Worm (Caenorhabditis elegans) whole organism, late embryonic: Measurements from ENCODE around the gene F38A5.8.
"Not testable (repeated sequence)": the region's sequence is repeated elsewhere in the genome, so short reads cannot be mapped to it uniquely, and the experiment has no call there.

ENCODE experiments used
- K02D7.2 ChIP-seq: sonication (generic microtip); optimal IDR thresholded peaks from 2 replicates; lab custom pipeline; 2017; ENCODE audit warnings: mild to moderate bottlenecking, missing genetic modification characterization, missing compliant biosample characterization
- K09A11.1 ChIP-seq: sonication (generic microtip); optimal IDR thresholded peaks from 2 replicates; lab custom pipeline; 2017; ENCODE audit warnings: antibody characterized with exemption, mild to moderate bottlenecking, missing genetic modification characterization, missing compliant biosample characterization; ENCODE audit not compliant: insufficient read depth
- T23F11.4 ChIP-seq: fragments of 200-800 bp; sonication (Bioruptor generic); optimal IDR thresholded peaks from 2 replicates; lab custom pipeline; 2018; ENCODE audit warnings: mild to moderate bottlenecking, missing genetic modification characterization, missing compliant biosample characterization
- Y22D7AL.16 ChIP-seq: sonication (generic microtip); optimal IDR thresholded peaks from 2 replicates; lab custom pipeline; 2016; ENCODE audit warnings: missing genetic modification characterization, missing compliant biosample characterization
- ahr-1 ChIP-seq: sonication (generic microtip); optimal IDR thresholded peaks from 2 replicates; lab custom pipeline; 2016; ENCODE audit warnings: missing genetic modification characterization, missing compliant biosample characterization
- ama-1 ChIP-seq: fragments of 150-350 bp; optimal IDR thresholded peaks from 2 replicates; lab custom pipeline; 2014
- ceh-19 ChIP-seq: fragments of 200-800 bp; sonication (Bioruptor generic); optimal IDR thresholded peaks from 2 replicates; lab custom pipeline; 2018; ENCODE audit warnings: mild to moderate bottlenecking, missing genetic modification characterization, missing compliant biosample characterization
- ceh-22 ChIP-seq: sonication (generic microtip); optimal IDR thresholded peaks from 2 replicates; lab custom pipeline; 2017; ENCODE audit warnings: missing biosample characterization, missing genetic modification characterization
- ceh-30 ChIP-seq: fragments of 150-350 bp; optimal IDR thresholded peaks from 2 replicates; lab custom pipeline; 2014; ENCODE audit warnings: missing biosample characterization, missing genetic modification characterization
- ceh-45 ChIP-seq: fragments of 200-800 bp; sonication (Bioruptor generic); IDR thresholded peaks from 2 replicates; pipeline ENCODE4 v1.3.6; 2022; ENCODE audit warnings: missing genetic modification reagents, missing genetic modification characterization, missing compliant biosample characterization
- ceh-48 ChIP-seq: sonication (generic microtip); optimal IDR thresholded peaks from 2 replicates; lab custom pipeline; 2016; ENCODE audit warnings: missing genetic modification characterization, inconsistent platforms, missing compliant biosample characterization
- ceh-6 ChIP-seq: fragments of 200-800 bp; sonication (Bioruptor generic); optimal IDR thresholded peaks from 2 replicates; lab custom pipeline; 2018; ENCODE audit warnings: mild to moderate bottlenecking, missing genetic modification characterization, missing compliant biosample characterization
- dmd-4 ChIP-seq: sonication (generic microtip); optimal IDR thresholded peaks from 2 replicates; lab custom pipeline; 2016; ENCODE audit warnings: borderline replicate concordance, missing genetic modification characterization, missing compliant biosample characterization
- dve-1 ChIP-seq: sonication (generic microtip); optimal IDR thresholded peaks from 2 replicates; lab custom pipeline; 2017; ENCODE audit warnings: antibody characterized with exemption, mild to moderate bottlenecking, missing genetic modification characterization, missing compliant biosample characterization
- elt-2 ChIP-seq: sonication (generic microtip); optimal IDR thresholded peaks from 2 replicates; lab custom pipeline; 2016; ENCODE audit warnings: missing genetic modification reagents, missing genetic modification characterization, missing compliant biosample characterization
- elt-4 ChIP-seq: sonication (generic microtip); optimal IDR thresholded peaks from 2 replicates; lab custom pipeline; 2016; ENCODE audit warnings: missing genetic modification characterization, missing compliant biosample characterization
- ets-4 ChIP-seq: sonication (generic microtip); optimal IDR thresholded peaks from 2 replicates; lab custom pipeline; 2016; ENCODE audit warnings: missing genetic modification characterization, missing compliant biosample characterization
- eyg-1 ChIP-seq: sonication (generic microtip); optimal IDR thresholded peaks from 2 replicates; lab custom pipeline; 2016; ENCODE audit warnings: missing genotype, missing genetic modification characterization, missing compliant biosample characterization
- hlh-13 ChIP-seq: fragments of 200-800 bp; sonication (Bioruptor generic); optimal IDR thresholded peaks from 2 replicates; lab custom pipeline; 2018; ENCODE audit warnings: mild to moderate bottlenecking, missing genetic modification characterization, missing compliant biosample characterization
- hlh-6 ChIP-seq: sonication (generic microtip); optimal IDR thresholded peaks from 2 replicates; lab custom pipeline; 2016; ENCODE audit warnings: missing genotype, missing genetic modification characterization, missing compliant biosample characterization
- hlh-8 ChIP-seq: sonication (generic microtip); optimal IDR thresholded peaks from 2 replicates; lab custom pipeline; 2016; ENCODE audit warnings: missing genotype, missing genetic modification characterization, missing compliant biosample characterization
- lim-6 ChIP-seq: sonication (generic microtip); optimal IDR thresholded peaks from 2 replicates; lab custom pipeline; 2016; ENCODE audit warnings: missing genetic modification characterization, missing compliant biosample characterization
- madf-2 ChIP-seq: sonication (generic microtip); optimal IDR thresholded peaks from 2 replicates; lab custom pipeline; 2017; ENCODE audit warnings: missing genetic modification characterization, missing compliant biosample characterization
- nhr-11 ChIP-seq: fragments of 150-350 bp; optimal IDR thresholded peaks from 2 replicates; lab custom pipeline; 2014; ENCODE audit warnings: missing biosample characterization, missing genetic modification characterization
- pax-1 ChIP-seq: fragments of 150-350 bp; optimal IDR thresholded peaks from 2 replicates; lab custom pipeline; 2014; ENCODE audit warnings: missing biosample characterization, missing genetic modification characterization
- pros-1 ChIP-seq: fragments of 150-350 bp; optimal IDR thresholded peaks from 2 replicates; lab custom pipeline; 2014; ENCODE audit warnings: missing biosample characterization, missing genetic modification reagents, missing genetic modification characterization
- rnt-1 ChIP-seq: sonication (generic microtip); optimal IDR thresholded peaks from 2 replicates; lab custom pipeline; 2016; ENCODE audit warnings: missing genetic modification characterization, missing compliant biosample characterization
- sdc-2 ChIP-seq: sonication (generic microtip); optimal IDR thresholded peaks from 2 replicates; lab custom pipeline; 2016; ENCODE audit warnings: missing genotype, missing genetic modification characterization, missing compliant biosample characterization
- sox-2 ChIP-seq: fragments of 200-800 bp; sonication (Bioruptor generic); IDR thresholded peaks from 2 replicates; pipeline ENCODE4 v1.3.6; 2022; ENCODE audit warnings: missing genetic modification reagents, missing genetic modification characterization, missing compliant biosample characterization
- tbx-7 ChIP-seq: sonication (generic microtip); optimal IDR thresholded peaks from 2 replicates; lab custom pipeline; 2016; ENCODE audit warnings: missing genotype, missing genetic modification characterization, missing compliant biosample characterization
- unc-42 ChIP-seq: sonication (generic microtip); optimal IDR thresholded peaks from 2 replicates; lab custom pipeline; 2016; ENCODE audit warnings: missing genotype, missing genetic modification characterization, missing compliant biosample characterization
- unc-55 ChIP-seq: sonication (generic microtip); optimal IDR thresholded peaks from 2 replicates; lab custom pipeline; 2017; ENCODE audit warnings: missing biosample characterization, missing genetic modification reagents, missing genetic modification characterization
- ztf-16 ChIP-seq: sonication (generic microtip); optimal IDR thresholded peaks from 2 replicates; lab custom pipeline; 2017; ENCODE audit warnings: missing genetic modification characterization, missing compliant biosample characterization

Gene F38A5.8

DNA sequence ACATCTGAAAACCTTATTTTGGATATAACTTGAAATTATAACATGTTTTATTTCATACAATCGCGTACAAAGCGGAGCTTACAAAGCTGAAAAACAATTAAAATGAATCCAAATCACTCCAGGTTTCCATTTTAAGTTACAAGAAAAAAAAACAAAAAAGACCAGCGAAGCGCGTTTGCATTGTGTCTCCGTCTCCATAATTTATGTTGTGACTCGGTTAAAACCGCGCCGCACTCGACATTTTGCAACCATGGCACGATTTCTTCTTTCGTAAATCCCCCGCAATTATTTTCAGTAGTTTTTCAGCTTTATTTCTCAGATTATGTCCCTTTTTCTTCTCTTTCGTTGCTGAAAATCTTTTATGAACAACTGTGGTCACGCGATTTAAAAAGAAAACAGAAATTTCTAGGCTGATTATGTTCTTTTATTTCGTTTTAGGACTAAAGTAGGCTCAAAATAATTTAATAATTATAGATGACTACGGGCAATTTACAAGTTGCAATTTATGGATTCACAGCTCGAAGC is 14.1 kb upstream of the F38A5.8 start, which contains the start of the genes F38A5.2 and dnj-11 (continued):
- TF ChIP-seq dmd-4 (tag; lab: Kevin White, UChicago): no peak
- TF ChIP-seq rnt-1 (tag; lab: Kevin White, UChicago): peak; percentile 55
- no peak for TF ChIP-seq eyg-1 (tag; lab: Kevin White, UChicago)
- TF ChIP-seq pros-1 (tag; lab: Kevin White, UChicago): no peak
- TF ChIP-seq hlh-13: no peak
- TF ChIP-seq ets-4 (tag; lab: Kevin White, UChicago): no peak
- TF ChIP-seq unc-55: peak; percentile 27
- peak; percentile 50 for TF ChIP-seq unc-42 (tag; lab: Kevin White, UChicago)
- TF ChIP-seq elt-2: no peak
- TF ChIP-seq ceh-30 (tag; lab: Kevin White, UChicago): no peak
- TF ChIP-seq K09A11.1 (tag; lab: Kevin White, UChicago): no peak
- TF ChIP-seq pax-1 (tag; lab: Kevin White, UChicago): peak; percentile 71

DNA sequence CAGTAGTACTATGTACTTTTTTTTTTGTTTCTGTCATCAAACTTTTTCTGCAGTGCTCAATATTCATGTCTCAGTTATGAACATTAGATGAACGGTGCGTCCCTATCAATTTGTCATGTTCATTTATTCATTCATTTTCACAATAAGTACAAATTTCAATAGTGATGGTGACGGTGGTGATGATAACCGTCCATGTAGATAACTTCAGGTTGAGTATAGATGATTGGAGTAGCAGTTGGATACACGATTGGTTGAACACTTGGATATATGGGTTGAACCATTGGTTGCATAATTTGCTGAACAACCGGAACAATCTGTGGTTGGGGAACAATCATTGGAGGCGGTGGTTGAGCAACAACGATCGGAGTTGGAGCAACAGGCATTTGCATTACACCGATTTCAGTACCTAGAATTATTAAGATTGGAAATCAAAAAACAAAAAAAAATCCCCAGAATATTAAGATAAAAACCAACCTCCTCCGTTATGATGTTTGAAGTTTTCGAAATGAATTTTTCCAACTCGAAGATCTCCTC is 11.4 kb upstream of the F38A5.8 start:
- TF ChIP-seq ceh-6 (GFP tag; lab: Kevin White, UChicago): no peak
- TF ChIP-seq ceh-45 (GFP tag; lab: Robert Waterston, UW): no peak
- no peak for TF ChIP-seq hlh-8 (tag; lab: Kevin White, UChicago)

DNA sequence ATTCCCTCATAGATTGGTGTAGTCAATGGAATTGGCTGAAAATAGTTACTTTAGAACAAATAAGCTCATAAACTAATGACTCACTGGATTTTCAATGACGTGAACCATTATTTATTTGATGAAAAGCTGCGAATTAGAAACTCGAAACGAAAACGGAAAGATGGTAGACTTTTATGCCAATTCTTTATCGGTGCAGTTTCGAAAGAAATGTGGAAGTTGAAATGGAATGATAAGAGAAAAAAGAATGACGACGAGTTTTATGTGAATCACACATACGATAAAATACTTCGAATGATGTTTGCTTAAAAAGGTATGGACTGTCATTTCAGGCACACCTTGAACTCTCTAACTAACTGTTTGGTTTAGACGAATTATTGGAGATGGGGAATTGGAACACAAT is 9.5 kb upstream of the F38A5.8 start, which contains the start of the genes lec-11 and irld-7:
Gene lec-11, minus strand, starts transcription at position 126 of the 400 bp plus-strand sequence.
Gene irld-7, plus strand, starts transcription at position 332 of the 400 bp plus-strand sequence.
- TF ChIP-seq hlh-6 (tag; lab: Kevin White, UChicago) (no peak), ama-1 (lab: Kevin White, UChicago) (no peak), K02D7.2 (tag; lab: Kevin White, UChicago) (no peak), unc-42 (tag; lab: Kevin White, UChicago) (no peak), ceh-22 (tag; lab: Kevin White, UChicago) (no peak), T23F11.4 (GFP tag; lab: Kevin White, UChicago) (no peak), Y22D7AL.16 (tag; lab: Kevin White, UChicago) (no peak), ceh-19 (GFP tag; lab: Kevin White, UChicago) (no peak), nhr-11 (tag; lab: Kevin White, UChicago) (no peak), ztf-16 (tag; lab: Kevin White, UChicago) (no peak), sdc-2 (tag; lab: Kevin White, UChicago) (no peak), elt-4 (tag; lab: Kevin White, UChicago) (no peak), tbx-7 (tag; lab: Kevin White, UChicago) (no peak), hlh-8 (tag; lab: Kevin White, UChicago) (no peak), madf-2 (tag; lab: Kevin White, UChicago) (no peak), ahr-1 (no peak), ceh-48 (tag; lab: Kevin White, UChicago) (no peak), lim-6 (no peak)

DNA sequence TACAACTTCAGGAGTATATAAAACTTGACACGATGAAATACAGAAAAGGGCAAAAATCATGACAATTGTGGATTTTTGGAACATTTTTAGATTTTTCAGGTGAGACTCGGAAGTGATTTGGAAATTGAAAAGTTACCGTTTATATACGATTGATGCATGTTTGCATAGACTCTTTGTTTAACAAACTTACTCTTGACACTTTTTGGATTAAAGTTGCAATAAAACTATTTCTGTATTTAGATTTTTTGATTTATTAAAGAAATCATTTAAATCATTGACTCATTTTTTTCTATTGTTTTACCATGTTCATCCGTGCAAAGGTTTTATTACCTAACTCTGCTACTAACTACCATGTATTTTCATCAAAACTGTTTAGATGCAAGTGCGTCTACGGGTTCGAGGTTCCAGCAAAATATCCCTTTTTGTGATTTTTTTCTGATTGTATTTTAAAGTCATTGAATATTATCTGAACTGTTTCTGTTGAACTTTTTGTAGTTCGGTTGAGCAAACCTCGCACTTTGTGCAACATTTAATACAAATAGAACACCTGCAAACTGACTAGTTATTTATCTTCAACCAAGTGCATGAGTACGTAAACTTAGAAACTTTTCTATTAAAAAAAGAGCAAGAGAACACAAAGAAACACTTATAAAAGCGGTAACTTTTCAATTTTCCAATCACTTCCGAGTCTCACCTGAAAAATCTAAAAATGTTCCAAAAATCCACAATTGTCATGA is 8.4 kb upstream of the F38A5.8 start, which contains the start of the genes nspb-1 and nspb-2:
Gene nspb-1, minus strand, starts transcription at position 101 of the 737 bp plus-strand sequence.
Gene nspb-2, plus strand, starts transcription at position 687 of the 737 bp plus-strand sequence.
- TF ChIP-seq dve-1 (tag; lab: Kevin White, UChicago); sox-2 (GFP tag; lab: Robert Waterston, UW); K02D7.2 (tag; lab: Kevin White, UChicago): not testable (repeated sequence)
